Worm (Caenorhabditis elegans): ENCODE data around the gene K03B4.1.
A peak's percentile ranks its signal among the peaks of the same experiment; 100 is the strongest.

Gene K03B4.1

ce11 chrV:4692382-4693281 is 3.5 kb downstream of the K03B4.1 start, which contains the start of gene cpg-8:
cpg-8 (minus strand) TSS chrV:4692432.
- TF ChIP-seq gmeb-1 (tag; optimal IDR thresholded peaks at IDR 0.05), result peak; percentile 64
- no peak for TF ChIP-seq egl-27 (tag; optimal IDR thresholded peaks at IDR 0.05)
- TF ChIP-seq ztf-1 (GFP tag; conservative IDR thresholded peaks at IDR 0.05), result no peak
- TF ChIP-seq ceh-82 (tag; optimal IDR thresholded peaks at IDR 0.05), result no peak
- TF ChIP-seq sem-4 (tag; optimal IDR thresholded peaks at IDR 0.05), result no peak
- TF ChIP-seq C34F6.9 (tag; optimal IDR thresholded peaks at IDR 0.05), result peak; percentile 10

DNA sequence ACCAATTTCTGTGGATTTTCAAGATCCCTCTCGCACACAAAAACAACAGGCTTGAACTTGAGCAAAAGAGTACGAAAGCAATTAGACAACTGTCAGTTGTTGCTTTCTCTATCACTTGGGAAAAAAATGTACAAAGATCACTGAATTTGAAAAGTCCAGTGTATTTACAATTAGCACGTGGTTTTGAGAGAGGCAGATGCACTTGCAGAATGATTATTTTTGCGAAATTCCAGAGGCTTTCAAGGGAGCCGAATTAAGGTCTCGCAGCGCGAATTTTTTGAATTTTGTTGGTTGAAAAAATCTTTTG is 4.1 kb downstream of the K03B4.1 start:
- no peak for TF ChIP-seq ZK546.5 (tag; optimal IDR thresholded peaks at IDR 0.05)
- no peak for TF ChIP-seq blmp-1 (tag; optimal IDR thresholded peaks at IDR 0.05; ENCODE audit: insufficient read depth)
- no peak for TF ChIP-seq ztf-1 (GFP tag; conservative IDR thresholded peaks at IDR 0.05)
- peak; percentile 62 for TF ChIP-seq sma-9 (GFP tag; optimal IDR thresholded peaks at IDR 0.05)
- no peak for TF ChIP-seq sma-9 (tag; optimal IDR thresholded peaks at IDR 0.05)
- peak in 1 of 2 experiments; percentile 39 for TF ChIP-seq lsy-2 (tag; optimal IDR thresholded peaks at IDR 0.05)
- peak; percentile 62 for TF ChIP-seq nhr-129 (tag; optimal IDR thresholded peaks at IDR 0.05)
- no peak for TF ChIP-seq nhr-11 (tag; optimal IDR thresholded peaks at IDR 0.05)
- no peak for TF ChIP-seq nhr-6 (tag; optimal IDR thresholded peaks at IDR 0.05)
- TF ChIP-seq nhr-25 (tag; optimal IDR thresholded peaks at IDR 0.05), result no peak
- no peak for TF ChIP-seq peb-1 (tag; optimal IDR thresholded peaks at IDR 0.05)

DNA sequence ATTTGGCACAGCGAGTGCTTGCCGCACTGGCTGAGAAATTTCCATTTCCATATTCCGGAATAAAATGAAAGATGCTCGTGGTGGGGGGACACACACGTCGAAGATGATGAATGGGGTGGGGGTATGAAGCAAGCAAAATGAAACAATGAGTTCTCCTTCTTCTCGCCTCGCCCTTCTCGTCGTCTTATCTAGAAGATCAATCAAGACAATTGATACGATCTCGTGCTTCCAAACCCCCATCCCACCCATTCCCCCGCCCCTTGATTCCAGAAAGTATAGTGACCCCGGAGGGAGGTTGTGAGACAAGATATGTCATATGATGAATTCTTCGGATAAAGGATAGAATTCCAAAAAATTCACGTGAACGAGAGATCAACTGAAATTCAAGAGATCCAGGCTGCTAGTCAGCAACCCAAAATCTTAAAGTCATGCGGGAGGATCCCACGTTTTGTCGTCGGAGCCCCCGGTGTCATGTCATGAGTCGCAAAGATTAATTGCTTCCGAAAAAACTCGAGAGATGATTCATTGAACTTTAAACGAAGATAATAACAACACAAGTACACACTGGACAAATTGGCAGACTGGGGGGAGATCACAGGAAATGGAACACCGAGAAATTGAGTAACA is 5.4 kb downstream of the K03B4.1 start:
- no peak for TF ChIP-seq nhr-12 (tag; optimal IDR thresholded peaks at IDR 0.05)
- TF ChIP-seq nhr-77 (tag; optimal IDR thresholded peaks at IDR 0.05), result no peak
- TF ChIP-seq unc-62 (GFP tag; optimal IDR thresholded peaks at IDR 0.05), result no peak
- peak; percentile 6 for TF ChIP-seq ztf-4 (tag; optimal IDR thresholded peaks at IDR 0.05)
- no peak for TF ChIP-seq mbf-1 (tag; optimal IDR thresholded peaks at IDR 0.05)
- no peak for TF ChIP-seq nhr-11 (tag; optimal IDR thresholded peaks at IDR 0.05)
- no peak for TF ChIP-seq skn-1 (tag; optimal IDR thresholded peaks at IDR 0.05)
- peak; percentile 33 for TF ChIP-seq F13H6.1 (tag; optimal IDR thresholded peaks at IDR 0.05)
- TF ChIP-seq nhr-129 (tag; optimal IDR thresholded peaks at IDR 0.05), result peak; percentile 29
- no peak for TF ChIP-seq aly-2 (tag; optimal IDR thresholded peaks at IDR 0.05)
- TF ChIP-seq ama-1 (optimal IDR thresholded peaks at IDR 0.05), result no peak
- no peak for TF ChIP-seq ztf-1 (GFP tag; conservative IDR thresholded peaks at IDR 0.05)
- peak; percentile 10 for TF ChIP-seq elt-1 (tag; optimal IDR thresholded peaks at IDR 0.05)
- TF ChIP-seq unc-55 (GFP tag; optimal IDR thresholded peaks at IDR 0.05), result peak; percentile 26
- TF ChIP-seq nhr-10 (tag; optimal IDR thresholded peaks at IDR 0.05), result no peak
- no peak for TF ChIP-seq sma-9 (GFP tag; optimal IDR thresholded peaks at IDR 0.05)
- no peak for TF ChIP-seq sma-9 (tag; optimal IDR thresholded peaks at IDR 0.05)
- no peak for TF ChIP-seq sem-4 (tag; optimal IDR thresholded peaks at IDR 0.05)
- no peak for TF ChIP-seq sma-3 (GFP tag; optimal IDR thresholded peaks at IDR 0.05)
- TF ChIP-seq crh-2 (tag; optimal IDR thresholded peaks at IDR 0.05), result no peak
- no peak for TF ChIP-seq gmeb-1 (tag; optimal IDR thresholded peaks at IDR 0.05)
- no peak for TF ChIP-seq peb-1 (tag; optimal IDR thresholded peaks at IDR 0.05)
- no peak for TF ChIP-seq lin-39 (tag; optimal IDR thresholded peaks at IDR 0.05)
- no peak for TF ChIP-seq nhr-237 (tag; optimal IDR thresholded peaks at IDR 0.05)
- TF ChIP-seq nhr-6 (tag; optimal IDR thresholded peaks at IDR 0.05), result no peak
- no peak for TF ChIP-seq egl-27 (tag; optimal IDR thresholded peaks at IDR 0.05)
- TF ChIP-seq nhr-21 (tag; optimal IDR thresholded peaks at IDR 0.05), result no peak
- TF ChIP-seq mab-5 (tag; optimal IDR thresholded peaks at IDR 0.05), result peak; percentile 20
- no peak for TF ChIP-seq blmp-1 (tag; optimal IDR thresholded peaks at IDR 0.05; ENCODE audit: insufficient read depth)
- TF ChIP-seq lsy-2 (tag; optimal IDR thresholded peaks at IDR 0.05), result peak in 1 of 2 experiments; percentile 20
- TF ChIP-seq R02D3.7 (tag; optimal IDR thresholded peaks at IDR 0.05), result no peak
- no peak for TF ChIP-seq ceh-82 (tag; optimal IDR thresholded peaks at IDR 0.05)
- no peak for TF ChIP-seq ceh-16 (tag; optimal IDR thresholded peaks at IDR 0.05)
- no peak for TF ChIP-seq lin-11 (tag; optimal IDR thresholded peaks at IDR 0.05)
- TF ChIP-seq mdl-1 (tag; optimal IDR thresholded peaks at IDR 0.05), result no peak
- no peak for TF ChIP-seq fos-1 (tag; optimal IDR thresholded peaks at IDR 0.05)
- no peak for TF ChIP-seq lin-13 (GFP tag; optimal IDR thresholded peaks at IDR 0.05)
- TF ChIP-seq dmd-4 (tag; optimal IDR thresholded peaks at IDR 0.05), result no peak
- TF ChIP-seq Y55F3AM.14 (GFP tag; optimal IDR thresholded peaks at IDR 0.05), result peak; percentile 49
- no peak for TF ChIP-seq unc-39 (tag; optimal IDR thresholded peaks at IDR 0.05)
- no peak for TF ChIP-seq nhr-25 (tag; optimal IDR thresholded peaks at IDR 0.05)
- peak; percentile 23 for TF ChIP-seq nhr-23 (tag; optimal IDR thresholded peaks at IDR 0.05)
- TF ChIP-seq zag-1 (tag; optimal IDR thresholded peaks at IDR 0.05), result no peak
- TF ChIP-seq ztf-11 (tag; optimal IDR thresholded peaks at IDR 0.05), result no peak
- no peak for TF ChIP-seq ZK546.5 (tag; optimal IDR thresholded peaks at IDR 0.05)
